Fruit fly (Drosophila melanogaster) whole organism, embryonic: ENCODE results near the gene CG13829.

ENCODE experiments used
- BEAF-32 ChIP-seq: fragments of 200-800 bp; sonication (Bioruptor generic); optimal IDR thresholded peaks from 3 replicates; lab custom pipeline; 2017; ENCODE audit warnings: missing biosample characterization, missing genetic modification characterization, mild to moderate bottlenecking, moderate library complexity, missing genetic modification reagents
- Blimp-1 ChIP-seq: fragments of 200-800 bp; sonication (Bioruptor generic); optimal IDR thresholded peaks from 3 replicates; lab custom pipeline; 2018; ENCODE audit warnings: missing biosample characterization, missing genetic modification characterization, mild to moderate bottlenecking, moderate library complexity, missing genetic modification reagents
- CG10209 ChIP-seq: fragments of 200-800 bp; sonication (Bioruptor generic); optimal IDR thresholded peaks from 3 replicates; lab custom pipeline; 2017; ENCODE audit warnings: missing biosample characterization, mild to moderate bottlenecking, missing genetic modification characterization, missing genetic modification reagents
- CG10979 ChIP-seq: fragments of 200-800 bp; sonication (Bioruptor generic); optimal IDR thresholded peaks from 2 replicates; lab custom pipeline; 2018; ENCODE audit warnings: missing biosample characterization, mild to moderate bottlenecking, missing genetic modification characterization, moderate library complexity
- CG12391 ChIP-seq: fragments of 200-800 bp; sonication (Bioruptor generic); optimal IDR thresholded peaks from 3 replicates; lab custom pipeline; 2018; ENCODE audit warnings: missing biosample characterization, mild to moderate bottlenecking, missing genetic modification characterization, moderate library complexity
- CG13424 ChIP-seq: fragments of 200-800 bp; sonication (Bioruptor generic); optimal IDR thresholded peaks from 2 replicates; lab custom pipeline; 2019; ENCODE audit warnings: missing biosample characterization, mild to moderate bottlenecking, missing genetic modification characterization, moderate library complexity
- CG14667 ChIP-seq: fragments of 200-800 bp; sonication (Bioruptor generic); IDR thresholded peaks from 2 replicates; pipeline ENCODE4 v1.3.6; 2022; ENCODE audit warnings: missing biosample characterization, missing genetic modification characterization
- CG14710 ChIP-seq: fragments of 200-800 bp; sonication (Bioruptor generic); optimal IDR thresholded peaks from 3 replicates; lab custom pipeline; 2019; ENCODE audit warnings: missing biosample characterization, mild to moderate bottlenecking, missing genetic modification characterization, moderate library complexity
- CG15601 ChIP-seq: fragments of 200-800 bp; sonication (Bioruptor generic); optimal IDR thresholded peaks from 3 replicates; lab custom pipeline; 2019; ENCODE audit warnings: missing biosample characterization, mild to moderate bottlenecking, missing genetic modification characterization, moderate library complexity
- CG17328 ChIP-seq: fragments of 200-800 bp; sonication (Bioruptor generic); IDR thresholded peaks from 2 replicates; pipeline ENCODE4 v1.3.6; 2022; ENCODE audit warnings: missing biosample characterization, missing genetic modification characterization
- CG17385 ChIP-seq: fragments of 200-800 bp; sonication (Bioruptor generic); optimal IDR thresholded peaks from 3 replicates; lab custom pipeline; 2018; ENCODE audit warnings: missing biosample characterization, mild to moderate bottlenecking, missing genetic modification characterization
- CG2202 ChIP-seq: fragments of 200-800 bp; sonication (Bioruptor generic); optimal IDR thresholded peaks from 2 replicates; lab custom pipeline; 2018; ENCODE audit warnings: missing biosample characterization, mild to moderate bottlenecking, missing genetic modification characterization
- CG2875 ChIP-seq: fragments of 200-800 bp; sonication (Bioruptor generic); optimal IDR thresholded peaks from 2 replicates; lab custom pipeline; 2017; ENCODE audit warnings: missing biosample characterization, mild to moderate bottlenecking, missing genetic modification characterization, missing genetic modification reagents
- CG30431 ChIP-seq: fragments of 200-800 bp; sonication (Bioruptor generic); optimal IDR thresholded peaks from 2 replicates; lab custom pipeline; 2017; ENCODE audit warnings: missing biosample characterization, missing genetic modification characterization
- CG3065 ChIP-seq: fragments of 200-800 bp; sonication (Bioruptor generic); optimal IDR thresholded peaks from 2 replicates; lab custom pipeline; 2016; ENCODE audit warnings: missing biosample characterization, missing genetic modification characterization
- CG31441 ChIP-seq: fragments of 200-800 bp; sonication (Bioruptor generic); IDR thresholded peaks from 2 replicates; pipeline ENCODE4 v1.3.6; 2022; ENCODE audit warnings: missing biosample characterization, missing genetic modification characterization
- CG3163 ChIP-seq: fragments of 200-800 bp; sonication (Bioruptor generic); optimal IDR thresholded peaks from 3 replicates; lab custom pipeline; 2016; ENCODE audit warnings: missing biosample characterization, missing genetic modification characterization
- CG32772 ChIP-seq: fragments of 200-800 bp; sonication (Bioruptor generic); IDR thresholded peaks from 2 replicates; pipeline ENCODE4 v1.3.6; 2022; ENCODE audit warnings: missing biosample characterization, missing genetic modification characterization
- CG33213 ChIP-seq: fragments of 200-800 bp; sonication (Bioruptor generic); optimal IDR thresholded peaks from 3 replicates; lab custom pipeline; 2016; ENCODE audit warnings: missing biosample characterization, missing genetic modification characterization
- CG4424 ChIP-seq: fragments of 200-800 bp; sonication (Bioruptor generic); optimal IDR thresholded peaks from 3 replicates; lab custom pipeline; 2016; ENCODE audit warnings: missing biosample characterization, missing genetic modification characterization
- CG6254 ChIP-seq: fragments of 200-800 bp; sonication (Bioruptor generic); optimal IDR thresholded peaks from 3 replicates; lab custom pipeline; 2017; ENCODE audit warnings: mild to moderate bottlenecking, missing biosample characterization, missing genetic modification reagents, missing genetic modification characterization
- CG6689 ChIP-seq: fragments of 200-800 bp; sonication (Bioruptor generic); IDR thresholded peaks from 2 replicates; pipeline ENCODE4 v1.3.6; 2022; ENCODE audit warnings: missing biosample characterization, missing genetic modification characterization
- CG8359 ChIP-seq: fragments of 200-800 bp; sonication (Bioruptor generic); optimal IDR thresholded peaks from 2 replicates; lab custom pipeline; 2017; ENCODE audit warnings: missing biosample characterization, mild to moderate bottlenecking, missing genetic modification characterization, borderline replicate concordance
- CG8765 ChIP-seq: fragments of 200-800 bp; sonication (Bioruptor generic); IDR thresholded peaks from 2 replicates; pipeline ENCODE4 v1.3.6; 2022; ENCODE audit warnings: missing biosample characterization, missing genetic modification characterization
- CG9727 ChIP-seq: fragments of 200-800 bp; sonication (Bioruptor generic); optimal IDR thresholded peaks from 3 replicates; lab custom pipeline; 2017; ENCODE audit warnings: missing biosample characterization, mild to moderate bottlenecking, missing genetic modification characterization
- CTCF ChIP-seq: fragments of 200-800 bp; sonication (Bioruptor generic); optimal IDR thresholded peaks from 2 replicates; lab custom pipeline; 2017; ENCODE audit warnings: missing biosample characterization, mild to moderate bottlenecking, missing genetic modification characterization, moderate library complexity
- E2f2 ChIP-seq: fragments of 200-800 bp; sonication (Bioruptor generic); IDR thresholded peaks from 2 replicates; pipeline ENCODE4 v1.3.6; 2022; ENCODE audit warnings: missing biosample characterization, missing genetic modification characterization
- Elba2 ChIP-seq: fragments of 200-800 bp; sonication (Bioruptor generic); optimal IDR thresholded peaks from 3 replicates; lab custom pipeline; 2016; ENCODE audit warnings: missing biosample characterization, missing genetic modification characterization
- Fer3 ChIP-seq: fragments of 200-800 bp; sonication (Bioruptor generic); optimal IDR thresholded peaks from 2 replicates; lab custom pipeline; 2018; ENCODE audit warnings: missing biosample characterization, mild to moderate bottlenecking, missing genetic modification characterization, moderate library complexity
- Nf-YA ChIP-seq: fragments of 200-800 bp; sonication (Bioruptor generic); IDR thresholded peaks from 2 replicates; pipeline ENCODE4 v1.3.6; 2022; ENCODE audit warnings: missing biosample characterization, missing genetic modification characterization
- Ptx1 ChIP-seq: fragments of 200-800 bp; sonication (Bioruptor generic); IDR thresholded peaks from 2 replicates; pipeline ENCODE4 v1.3.6; 2022; ENCODE audit warnings: missing biosample characterization, missing genetic modification characterization
- Ravus ChIP-seq: fragments of 200-800 bp; sonication (Bioruptor generic); IDR thresholded peaks from 2 replicates; pipeline ENCODE4 v1.3.6; 2022; ENCODE audit warnings: missing biosample characterization, missing genetic modification characterization
- Spps ChIP-seq: fragments of 200-800 bp; sonication (Bioruptor generic); optimal IDR thresholded peaks from 2 replicates; lab custom pipeline; 2018; ENCODE audit warnings: missing biosample characterization, mild to moderate bottlenecking, missing genetic modification characterization
- Usf ChIP-seq: fragments of 200-800 bp; sonication (Bioruptor generic); optimal IDR thresholded peaks from 2 replicates; lab custom pipeline; 2017; ENCODE audit warnings: missing genotype, missing biosample characterization, missing genetic modification characterization
- Xrp1 ChIP-seq: fragments of 200-800 bp; sonication (Bioruptor generic); IDR thresholded peaks from 2 replicates; pipeline ENCODE4 v1.3.6; 2022; ENCODE audit warnings: missing biosample characterization, missing genetic modification characterization
- ara ChIP-seq: fragments of 200-800 bp; sonication (Bioruptor generic); IDR thresholded peaks from 2 replicates; pipeline ENCODE4 v1.3.6; 2022; ENCODE audit warnings: missing biosample characterization, missing genetic modification characterization
- az2 ChIP-seq: fragments of 200-800 bp; sonication (Bioruptor generic); optimal IDR thresholded peaks from 3 replicates; lab custom pipeline; 2016; ENCODE audit warnings: missing biosample characterization, missing genetic modification characterization
- chinmo ChIP-seq: fragments of 200-800 bp; sonication (Bioruptor generic); IDR thresholded peaks from 4 replicates; pipeline ENCODE4 v1.3.6; 2022; ENCODE audit warnings: missing biosample characterization, missing genetic modification characterization; ENCODE audit not compliant: partially characterized antibody
- dm ChIP-seq: fragments of 200-800 bp; sonication (Bioruptor generic); optimal IDR thresholded peaks from 3 replicates; lab custom pipeline; 2016; ENCODE audit warnings: missing biosample characterization, missing genetic modification characterization
- dmrt11E ChIP-seq: fragments of 200-800 bp; sonication (Bioruptor generic); optimal IDR thresholded peaks from 3 replicates; lab custom pipeline; 2018; ENCODE audit warnings: missing biosample characterization, mild to moderate bottlenecking, missing genetic modification characterization, moderate library complexity
- en ChIP-seq: fragments of 200-800 bp; sonication (Bioruptor generic); optimal IDR thresholded peaks from 2 replicates; lab custom pipeline; 2016; ENCODE audit warnings: missing biosample characterization, missing genetic modification characterization
- fd102C ChIP-seq: fragments of 200-800 bp; sonication (Bioruptor generic); optimal IDR thresholded peaks from 2 replicates; lab custom pipeline; 2018; ENCODE audit warnings: missing biosample characterization, mild to moderate bottlenecking, missing genetic modification characterization, moderate library complexity
- gsb-n ChIP-seq: fragments of 200-800 bp; sonication (Bioruptor generic); optimal IDR thresholded peaks from 3 replicates; lab custom pipeline; 2018; ENCODE audit warnings: missing biosample characterization, mild to moderate bottlenecking, missing genetic modification characterization
- lola ChIP-seq, 3 experiments: fragments of >200 bp in 2 of 3; fragments of 200-800 bp in 1 of 3; sonication (Bioruptor generic) in 1 of 3; optimal IDR thresholded peaks; 2 replicates each; lab custom pipeline; 2017 to 2019; ENCODE audit warnings: missing biosample characterization in 3 of 3, missing genetic modification characterization in 3 of 3, mild to moderate bottlenecking in 1 of 3, moderate library complexity in 1 of 3
- luna ChIP-seq: fragments of 200-800 bp; sonication (Bioruptor generic); optimal IDR thresholded peaks from 2 replicates; lab custom pipeline; 2016; ENCODE audit warnings: missing biosample characterization, missing genetic modification characterization
- nom ChIP-seq: fragments of 200-800 bp; sonication (Bioruptor generic); optimal IDR thresholded peaks from 2 replicates; lab custom pipeline; 2017; ENCODE audit warnings: missing biosample characterization, missing genetic modification characterization, mild to moderate bottlenecking, moderate library complexity, missing genetic modification reagents
- odd ChIP-seq: fragments of 200-800 bp; sonication (Bioruptor generic); optimal IDR thresholded peaks from 2 replicates; lab custom pipeline; 2017; ENCODE audit warnings: missing biosample characterization, mild to moderate bottlenecking, missing genetic modification characterization
- seq ChIP-seq: fragments of 200-800 bp; sonication (Bioruptor generic); IDR thresholded peaks from 2 replicates; pipeline ENCODE4 v1.3.6; 2022; ENCODE audit warnings: missing biosample characterization, missing genetic modification characterization
- sqz ChIP-seq: fragments of 200-800 bp; sonication (Bioruptor generic); optimal IDR thresholded peaks from 3 replicates; lab custom pipeline; 2018; ENCODE audit warnings: missing biosample characterization, mild to moderate bottlenecking, missing genetic modification characterization
- zen ChIP-seq: fragments of 200-800 bp; sonication (Bioruptor generic); optimal IDR thresholded peaks from 3 replicates; lab custom pipeline; 2018; ENCODE audit warnings: missing biosample characterization, mild to moderate bottlenecking, missing genetic modification characterization, moderate library complexity

Gene CG13829

dm6 chr3R:23149021-23149571 lies 12.0 kb downstream of the CG13829 start (continued):
- TF ChIP-seq Usf (peak; percentile 15), nom (GFP tag; lab: Kevin White, UChicago) (peak; percentile 87), BEAF-32 (GFP tag; lab: Kevin White, UChicago) (no peak), CG8765 (GFP tag; lab: Robert Waterston, UW) (peak; percentile 14; the same call in 1 of the 2 replicates), zen (tag; lab: Kevin White, UChicago) (peak; percentile 53), fd102C (no peak), CG17328 (peak; percentile 65), CG15601 (tag; lab: Kevin White, UChicago) (peak; percentile 10), dm (GFP tag; lab: Kevin White, UChicago) (no peak), az2 (peak; percentile 14), CG32772 (GFP tag; lab: Robert Waterston, UW) (0 out of 2 replicates have a peak, but pooled peaks have one; percentile 4), CG4424 (peak; percentile 21), CG2875 (GFP tag; lab: Kevin White, UChicago) (peak; percentile 40), chinmo (GFP tag; lab: Robert Waterston, UW) (no peak), Elba2 (GFP tag; lab: Kevin White, UChicago) (peak; percentile 18), CG13424 (peak; percentile 26), CG10209 (peak; percentile 28), Xrp1 (GFP tag; lab: Robert Waterston, UW) (peak; percentile 82), Nf-YA (GFP tag; lab: Robert Waterston, UW) (no peak), seq (no peak), CG2202 (tag; lab: Kevin White, UChicago) (peak; percentile 8), sqz (GFP tag; lab: Kevin White, UChicago) (peak; percentile 36), CG14710 (tag; lab: Kevin White, UChicago) (peak; percentile 68), luna (no peak), Spps (peak; percentile 35), CG17385 (GFP tag; lab: Kevin White, UChicago) (peak; percentile 3), CG8359 (GFP tag; lab: Kevin White, UChicago) (peak; percentile 3), CG3065 (no peak), CTCF (GFP tag; lab: Kevin White, UChicago) (no peak), CG3163 (GFP tag; lab: Kevin White, UChicago) (no peak), en (GFP tag; lab: Kevin White, UChicago) (no peak), Ptx1 (GFP tag; lab: Robert Waterston, UW) (peak; percentile 19; the same call in 1 of the 2 replicates), CG6254 (GFP tag; lab: Kevin White, UChicago) (peak; percentile 39), Blimp-1 (GFP tag; lab: Kevin White, UChicago) (peak; percentile 59), ara (GFP tag; lab: Robert Waterston, UW) (peak; percentile 50; the same call in 1 of the 2 replicates), gsb-n (tag; lab: Kevin White, UChicago) (peak; percentile 45), CG30431 (GFP tag; lab: Kevin White, UChicago) (peak; percentile 17), CG14667 (no peak), CG33213 (GFP tag; lab: Kevin White, UChicago) (no peak), odd (GFP tag; lab: Kevin White, UChicago) (peak; percentile 31), lola (GFP tag; optimal IDR thresholded peaks at IDR 0.05; lab: Kevin White, UChicago) (peak in 1 of 3 experiments; percentile 80), CG10979 (peak; percentile 78), CG6689 (GFP tag; lab: Robert Waterston, UW) (peak; percentile 48; the same call in 1 of the 2 replicates), CG31441 (GFP tag; lab: Robert Waterston, UW) (peak; percentile 60), dmrt11E (peak; percentile 85), E2f2 (GFP tag; lab: Robert Waterston, UW) (0 out of 2 replicates have a peak, but pooled peaks have one; percentile 7), Fer3 (tag; lab: Kevin White, UChicago) (no peak), CG12391 (tag; lab: Kevin White, UChicago) (peak; percentile 63), Ravus (GFP tag; lab: Robert Waterston, UW) (no peak), CG9727 (GFP tag; lab: Kevin White, UChicago) (peak; percentile 72)
